Worm (Caenorhabditis elegans): ENCODE measurements around the gene tofu-7.

- no peak for TF ChIP-seq him-1 (tag; optimal IDR thresholded peaks at IDR 0.05)
- no peak for TF ChIP-seq W03F9.2 (tag; optimal IDR thresholded peaks at IDR 0.05)
- TF ChIP-seq dao-5 (tag; optimal IDR thresholded peaks at IDR 0.05) = no peak
Observed at ce11 chrIII:7083106-7083505, 1.7 kb downstream of the tofu-7 start.
